Worm (Caenorhabditis elegans) whole organism, early embryonic: ENCODE results near the gene immt-2.

ENCODE experiments used
- B0310.2 ChIP-seq: sonication (generic microtip); optimal IDR thresholded peaks from 2 replicates; lab custom pipeline; 2016; ENCODE audit warnings: mild to moderate bottlenecking, missing genetic modification characterization, missing compliant biosample characterization
- F13C5.2 ChIP-seq: sonication (generic microtip); optimal IDR thresholded peaks from 2 replicates; lab custom pipeline; 2017; ENCODE audit warnings: mild to moderate bottlenecking, missing genetic modification characterization, inconsistent platforms, missing compliant biosample characterization
- aly-1 ChIP-seq: sonication (generic microtip); optimal IDR thresholded peaks from 2 replicates; lab custom pipeline; 2016; ENCODE audit warnings: missing genetic modification characterization, missing compliant biosample characterization
- ama-1 ChIP-seq: fragments of 150-350 bp; optimal IDR thresholded peaks from 2 replicates; lab custom pipeline; 2014
- ceh-13 ChIP-seq: fragments of 200-800 bp; sonication (Bioruptor generic); optimal IDR thresholded peaks from 2 replicates; lab custom pipeline; 2018; ENCODE audit warnings: mild to moderate bottlenecking, missing genetic modification characterization, missing compliant biosample characterization
- ceh-36 ChIP-seq: sonication (generic microtip); optimal IDR thresholded peaks from 2 replicates; lab custom pipeline; 2016; ENCODE audit warnings: missing genetic modification characterization, inconsistent platforms, missing compliant biosample characterization
- ets-7 ChIP-seq: sonication (generic microtip); optimal IDR thresholded peaks from 2 replicates; lab custom pipeline; 2016; ENCODE audit warnings: missing genotype, missing genetic modification characterization, missing compliant biosample characterization
- flt-1 ChIP-seq: fragments of 200-800 bp; sonication (Bioruptor generic); IDR thresholded peaks from 2 replicates; pipeline ENCODE4 v1.3.6; 2022; ENCODE audit warnings: missing genetic modification characterization, missing compliant biosample characterization
- hmbx-1 ChIP-seq: sonication (generic microtip); optimal IDR thresholded peaks from 2 replicates; lab custom pipeline; 2016; ENCODE audit warnings: mild to moderate bottlenecking, missing genetic modification characterization, missing compliant biosample characterization
- hmg-4 ChIP-seq: fragments of 200-800 bp; sonication (Bioruptor generic); optimal IDR thresholded peaks from 2 replicates; lab custom pipeline; 2018; ENCODE audit warnings: mild to moderate bottlenecking, missing genetic modification characterization, missing compliant biosample characterization
- hnd-1 ChIP-seq: sonication (generic microtip); optimal IDR thresholded peaks from 2 replicates; lab custom pipeline; 2016; ENCODE audit warnings: missing genetic modification characterization, missing compliant biosample characterization
- pes-1 ChIP-seq: fragments of 200-800 bp; sonication (Bioruptor generic); IDR thresholded peaks from 2 replicates; pipeline ENCODE4 v1.3.6; 2022; ENCODE audit warnings: missing genetic modification reagents, missing genetic modification characterization, missing compliant biosample characterization
- scrt-1 ChIP-seq: fragments of 200-800 bp; sonication (Bioruptor generic); IDR thresholded peaks from 2 replicates; pipeline ENCODE4 v1.3.6; 2022; ENCODE audit warnings: missing genetic modification characterization, missing compliant biosample characterization
- sea-1 ChIP-seq: fragments of 200-800 bp; sonication (Bioruptor generic); conservative IDR thresholded peaks from 2 replicates; pipeline ENCODE4 v1.3.6; 2022; ENCODE audit warnings: missing genetic modification characterization, missing compliant biosample characterization
- tbx-11 ChIP-seq: fragments of 200-800 bp; sonication (Bioruptor generic); IDR thresholded peaks from 2 replicates; pipeline ENCODE4 v1.3.6; 2022; ENCODE audit warnings: missing genetic modification characterization, missing compliant biosample characterization
- tbx-37 ChIP-seq: fragments of 200-800 bp; sonication (Bioruptor generic); conservative IDR thresholded peaks from 2 replicates; pipeline ENCODE4 v1.3.6; 2022; ENCODE audit warnings: missing genetic modification reagents, missing genetic modification characterization, missing compliant biosample characterization
- tra-4 ChIP-seq: sonication (generic microtip); optimal IDR thresholded peaks from 2 replicates; lab custom pipeline; 2017; ENCODE audit warnings: missing genetic modification characterization, missing compliant biosample characterization

The immt-2 gene

DNA sequence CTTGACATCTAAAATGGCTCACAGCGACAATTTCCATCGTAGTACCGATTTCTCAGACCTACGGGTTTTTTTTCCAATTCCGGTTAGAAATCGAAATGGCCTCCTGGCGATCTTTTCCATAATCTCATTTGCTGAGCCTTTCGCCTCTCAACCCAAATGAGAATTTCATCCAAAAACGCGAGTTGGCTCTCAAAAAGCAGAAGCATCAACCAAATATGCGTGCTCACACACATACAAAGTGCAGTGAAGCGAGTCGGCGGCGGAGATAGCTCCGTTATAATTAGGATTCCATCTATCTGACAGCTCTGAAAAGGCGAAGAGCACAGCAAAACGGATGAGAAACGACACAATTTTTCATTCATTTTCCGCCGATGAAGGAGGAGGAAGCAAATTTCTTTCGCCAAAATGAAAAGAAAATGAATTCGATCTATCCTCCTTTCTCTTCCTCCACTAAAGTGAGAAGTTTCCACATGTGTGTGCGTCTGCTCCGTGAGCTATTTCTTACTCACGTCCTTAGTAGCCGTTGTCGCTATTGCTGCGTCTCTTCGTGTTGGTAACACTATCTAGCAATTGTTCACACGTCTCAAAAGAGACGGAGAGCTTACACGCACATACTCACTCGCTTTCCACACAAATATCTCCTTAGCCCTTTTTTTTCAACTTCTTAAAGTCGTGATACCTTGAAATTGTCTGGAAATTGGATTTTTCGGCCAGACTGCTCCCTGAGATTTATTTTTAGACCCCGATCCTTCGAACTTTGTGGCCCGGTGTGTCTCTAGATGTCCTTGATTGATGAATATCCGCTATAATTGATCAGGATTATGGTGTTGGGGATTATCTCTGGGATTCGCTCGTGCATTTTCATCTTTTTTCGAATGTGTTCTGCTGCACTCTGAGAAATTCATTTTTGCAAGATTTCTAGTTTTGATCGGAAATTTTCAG is 36.7 kb upstream of the immt-2 start:
- TF ChIP-seq ceh-13, result no peak
- no peak for TF ChIP-seq ama-1 (lab: Kevin White, UChicago)
- TF ChIP-seq ceh-36 (tag; lab: Kevin White, UChicago), result no peak
- no peak for TF ChIP-seq F13C5.2
- no peak for TF ChIP-seq scrt-1 (GFP tag; lab: Robert Waterston, UW)
- TF ChIP-seq aly-1, result no peak

DNA sequence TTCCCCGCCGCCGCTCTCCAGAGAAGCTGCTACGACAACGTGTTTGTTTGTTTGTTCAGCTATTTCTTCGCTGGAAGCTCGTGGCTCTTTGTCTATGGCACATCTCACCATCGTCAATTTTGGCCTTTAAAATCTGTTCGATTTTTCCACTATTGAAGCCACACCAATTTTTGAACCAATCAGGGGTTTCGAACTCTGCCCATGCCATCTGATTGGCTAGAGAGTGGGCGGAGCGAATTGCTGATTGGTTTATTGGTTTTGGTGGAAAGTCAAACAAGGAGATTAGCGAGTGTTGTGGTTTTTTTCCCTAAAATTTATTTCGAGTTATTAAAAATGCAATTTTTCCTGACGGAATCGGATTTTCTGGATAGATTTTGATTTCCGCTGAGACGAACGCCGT is 32.9 kb upstream of the immt-2 start:
- TF ChIP-seq aly-1 (no peak), F13C5.2 (no peak), ets-7 (tag; lab: Kevin White, UChicago) (no peak), ceh-36 (tag; lab: Kevin White, UChicago) (no peak), hnd-1 (no peak), sea-1 (no peak), hmbx-1 (no peak), hmg-4 (GFP tag; lab: Kevin White, UChicago) (no peak), ama-1 (lab: Kevin White, UChicago) (no peak), tbx-11 (GFP tag; lab: Robert Waterston, UW) (no peak)

DNA sequence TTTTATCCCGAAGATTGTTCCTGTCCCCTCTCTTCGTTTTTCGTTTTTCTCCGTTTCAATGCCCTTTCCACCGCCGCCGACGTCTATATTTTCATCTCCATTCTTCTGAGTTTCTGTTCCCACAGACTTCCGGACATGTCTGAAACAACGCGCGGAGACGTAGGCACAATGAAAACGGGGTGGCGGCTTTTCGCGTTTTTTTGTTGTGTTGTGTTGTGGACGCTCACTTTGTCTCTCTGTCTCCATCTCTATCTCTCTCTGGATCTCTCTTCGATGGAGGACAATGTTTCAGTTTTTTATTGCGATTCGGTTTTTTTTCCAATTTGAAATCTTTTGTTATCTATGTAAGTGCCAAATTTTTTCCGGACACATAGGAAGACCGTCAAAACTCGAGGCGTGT is 29.1 kb upstream of the immt-2 start:
- TF ChIP-seq ets-7 (tag; lab: Kevin White, UChicago) (no peak), aly-1 (no peak), tbx-11 (GFP tag; lab: Robert Waterston, UW) (no peak), hmg-4 (GFP tag; lab: Kevin White, UChicago) (no peak)

DNA sequence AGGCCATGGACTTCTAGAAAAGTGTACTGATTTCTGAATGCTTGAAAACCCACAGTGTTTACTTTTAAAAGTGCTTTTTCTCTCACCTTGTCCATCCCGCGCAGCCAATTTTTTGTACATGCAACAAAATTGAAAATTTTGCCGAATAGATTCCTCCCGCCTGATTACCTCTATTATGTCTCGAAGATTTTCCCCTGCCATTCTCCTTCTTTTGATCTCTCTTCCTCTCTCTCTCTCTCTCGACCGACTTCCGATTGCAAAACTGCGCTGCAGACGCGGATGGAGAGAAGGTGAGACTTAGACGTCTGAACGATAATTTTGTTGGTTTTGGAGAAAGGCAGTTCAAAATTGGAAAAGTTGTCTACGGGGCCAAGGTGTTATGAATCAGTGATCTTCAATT is 14.6 kb upstream of the immt-2 start:
- TF ChIP-seq aly-1 (no peak), ceh-36 (tag; lab: Kevin White, UChicago) (no peak), ama-1 (lab: Kevin White, UChicago) (no peak), ets-7 (tag; lab: Kevin White, UChicago) (no peak), tbx-37 (GFP tag; lab: Robert Waterston, UW) (no peak), pes-1 (GFP tag; lab: Robert Waterston, UW) (no peak), tbx-11 (GFP tag; lab: Robert Waterston, UW) (no peak), B0310.2 (tag; lab: Kevin White, UChicago) (no peak)

DNA sequence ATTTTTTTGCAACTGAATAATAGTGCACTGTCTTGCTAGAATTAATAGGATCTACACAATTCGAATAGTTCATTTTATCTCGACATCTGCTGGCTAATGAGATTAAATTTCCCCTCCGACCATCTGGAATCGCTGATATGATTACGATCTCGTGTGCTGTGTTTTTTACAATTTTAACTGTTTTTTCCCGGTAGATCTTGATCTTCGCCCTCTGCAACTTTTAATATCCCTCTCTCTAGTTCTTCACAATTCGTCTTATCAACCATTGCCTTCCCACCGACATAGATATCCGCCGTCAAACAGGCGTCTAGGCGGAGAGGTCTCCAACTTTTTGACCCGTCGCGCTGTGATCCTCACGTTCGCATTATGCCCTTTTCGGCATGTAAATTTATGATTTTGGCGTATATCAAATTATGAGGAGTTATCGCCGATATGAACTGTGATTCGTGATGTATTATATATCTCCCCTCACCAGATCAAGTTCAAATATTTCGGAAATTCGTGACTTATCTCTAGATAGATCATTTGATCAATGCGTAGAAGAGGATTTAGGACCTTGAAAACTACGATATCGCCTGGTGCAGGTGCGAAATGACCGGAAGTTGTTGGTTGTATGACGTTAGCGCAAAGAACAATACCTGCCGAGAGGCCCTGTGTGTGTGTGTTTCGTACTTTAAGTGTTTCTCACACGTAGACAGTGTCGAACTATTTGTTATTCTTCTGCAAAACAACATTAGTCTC is 10.4 kb upstream of the immt-2 start:
- TF ChIP-seq F13C5.2 (no peak), hnd-1 (no peak), tbx-37 (GFP tag; lab: Robert Waterston, UW) (no peak), pes-1 (GFP tag; lab: Robert Waterston, UW) (no peak), aly-1 (no peak), tra-4 (tag; lab: Kevin White, UChicago) (no peak), hmbx-1 (no peak), flt-1 (GFP tag; lab: Robert Waterston, UW) (no peak), ceh-36 (tag; lab: Kevin White, UChicago) (no peak), ama-1 (lab: Kevin White, UChicago) (no peak), scrt-1 (GFP tag; lab: Robert Waterston, UW) (no peak), ets-7 (tag; lab: Kevin White, UChicago) (no peak), sea-1 (no peak), hmg-4 (GFP tag; lab: Kevin White, UChicago) (no peak), ceh-13 (no peak), B0310.2 (tag; lab: Kevin White, UChicago) (no peak)

DNA sequence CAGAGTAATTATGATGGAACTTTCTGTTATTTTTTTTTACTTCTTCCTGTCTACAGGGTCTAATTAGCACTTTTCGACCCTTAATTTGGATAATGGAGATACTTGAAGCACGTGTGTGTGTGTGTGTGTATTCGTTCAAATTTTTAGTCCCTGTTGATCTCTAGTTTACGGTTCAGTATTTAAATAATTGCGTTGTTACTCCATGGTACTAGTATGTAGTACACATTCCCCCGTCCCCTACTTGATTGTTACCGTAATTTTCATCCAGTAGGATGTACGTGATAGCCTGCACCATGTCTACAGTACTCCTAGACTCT is 9.8 kb upstream of the immt-2 start:
- TF ChIP-seq ceh-13, result no peak
- TF ChIP-seq aly-1, result no peak
- TF ChIP-seq hnd-1, result no peak
- no peak for TF ChIP-seq pes-1 (GFP tag; lab: Robert Waterston, UW)
- TF ChIP-seq B0310.2 (tag; lab: Kevin White, UChicago), result no peak
- TF ChIP-seq tra-4 (tag; lab: Kevin White, UChicago), result no peak
- TF ChIP-seq sea-1, result no peak

DNA sequence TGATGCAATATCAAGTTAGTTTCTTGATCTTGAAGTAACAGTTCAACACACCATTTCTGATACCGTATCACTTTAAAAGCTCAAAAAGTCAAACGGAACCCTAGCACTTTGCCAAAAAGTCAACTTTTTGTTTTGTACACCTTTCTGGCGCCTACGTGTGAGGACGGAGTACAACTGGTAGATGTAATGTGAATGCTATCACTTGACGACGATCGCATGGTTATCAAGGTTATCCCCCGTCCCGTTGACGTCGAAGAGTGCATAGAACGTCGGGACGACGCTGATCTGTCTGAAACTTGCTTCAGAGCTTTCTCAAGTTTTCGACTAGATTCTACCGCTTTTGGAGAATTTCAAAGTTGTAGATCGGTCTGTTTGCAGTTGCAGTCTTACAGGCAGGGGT is 9.1 kb upstream of the immt-2 start:
- no peak for TF ChIP-seq tbx-11 (GFP tag; lab: Robert Waterston, UW)
- TF ChIP-seq pes-1 (GFP tag; lab: Robert Waterston, UW), result no peak
- TF ChIP-seq tra-4 (tag; lab: Kevin White, UChicago), result no peak
- TF ChIP-seq ceh-13, result no peak
- no peak for TF ChIP-seq F13C5.2
- TF ChIP-seq ceh-36 (tag; lab: Kevin White, UChicago), result no peak
- no peak for TF ChIP-seq hmg-4 (GFP tag; lab: Kevin White, UChicago)
- TF ChIP-seq ama-1 (lab: Kevin White, UChicago), result no peak
- TF ChIP-seq hmbx-1, result no peak
- no peak for TF ChIP-seq B0310.2 (tag; lab: Kevin White, UChicago)
- TF ChIP-seq ets-7 (tag; lab: Kevin White, UChicago), result no peak
- TF ChIP-seq aly-1, result no peak
- TF ChIP-seq hnd-1, result no peak
- TF ChIP-seq sea-1, result no peak

DNA sequence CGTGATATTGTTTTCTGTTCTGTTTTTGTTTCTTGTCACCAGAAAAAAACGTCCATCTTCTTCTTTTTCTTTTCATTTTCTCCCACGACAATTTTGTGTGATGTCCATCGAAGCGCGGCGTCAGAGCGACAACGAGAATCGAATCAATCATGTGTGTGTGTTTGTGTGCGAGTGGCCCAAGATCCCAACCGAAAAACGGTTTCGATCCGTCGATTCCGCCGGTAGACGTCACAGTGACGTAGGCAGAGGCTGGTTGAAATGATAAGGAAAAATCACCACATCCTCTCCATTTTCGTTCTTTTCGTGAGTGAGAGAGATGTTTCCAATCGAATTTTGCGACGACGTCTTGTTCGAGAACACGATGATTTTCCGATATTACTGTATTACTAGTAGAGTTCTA is 8.5 kb upstream of the immt-2 start:
- TF ChIP-seq scrt-1 (GFP tag; lab: Robert Waterston, UW), result no peak
- no peak for TF ChIP-seq tbx-11 (GFP tag; lab: Robert Waterston, UW)
- TF ChIP-seq tra-4 (tag; lab: Kevin White, UChicago), result no peak
- no peak for TF ChIP-seq F13C5.2
- no peak for TF ChIP-seq flt-1 (GFP tag; lab: Robert Waterston, UW)
- TF ChIP-seq hmbx-1, result no peak
- no peak for TF ChIP-seq hnd-1
- no peak for TF ChIP-seq pes-1 (GFP tag; lab: Robert Waterston, UW)
